Worm (Caenorhabditis elegans): ENCODE data around the gene C37C3.2.

C37C3.2 gene

ce11 chrV:7861792-7862191, 6.0 kb downstream of the C37C3.2 start, which contains the start of gene C37C3.17:
TSS of gene C37C3.17 (minus strand) at chrV:7861892.
- TF ChIP-seq sem-2 (GFP tag; optimal IDR thresholded peaks at IDR 0.05) (no peak), unc-62 (GFP tag; optimal IDR thresholded peaks at IDR 0.05) (no peak), mls-2 (tag; optimal IDR thresholded peaks at IDR 0.05) (no peak), ceh-43 (GFP tag; optimal IDR thresholded peaks at IDR 0.05) (no peak), drap-1 (GFP tag; optimal IDR thresholded peaks at IDR 0.05) (no peak), ces-1 (GFP tag; optimal IDR thresholded peaks at IDR 0.05) (no peak), snpc-4 (tag; optimal IDR thresholded peaks at IDR 0.05) (no peak), blmp-1 (tag; optimal IDR thresholded peaks at IDR 0.05) (no peak), elt-1 (tag; optimal IDR thresholded peaks at IDR 0.05; ENCODE audit: borderline replicate concordance, insufficient read depth) (no peak), sptf-1 (tag; optimal IDR thresholded peaks at IDR 0.05) (no peak), unc-39 (tag; optimal IDR thresholded peaks at IDR 0.05) (no peak), bed-3 (GFP tag; optimal IDR thresholded peaks at IDR 0.05) (no peak), elt-3 (tag; optimal IDR thresholded peaks at IDR 0.05) (no peak), nhr-28 (tag; optimal IDR thresholded peaks at IDR 0.05) (no peak), cnd-1 (tag; optimal IDR thresholded peaks at IDR 0.05) (no peak)

ce11 chrV:7863020-7863523, 7.3 kb downstream of the C37C3.2 start, which contains the start of gene C37C3.10:
TSS of gene C37C3.10 (minus strand) at chrV:7863070.
- TF ChIP-seq nhr-12 (tag; optimal IDR thresholded peaks at IDR 0.05): no peak

ce11 chrV:7864663-7865062, 8.9 kb downstream of the C37C3.2 start, which contains the start of gene C37C3.11:
TSS of gene C37C3.11 (minus strand) at chrV:7864763.
- no peak for TF ChIP-seq sptf-1 (tag; optimal IDR thresholded peaks at IDR 0.05)
- no peak for TF ChIP-seq zip-8 (tag; optimal IDR thresholded peaks at IDR 0.05)
- no peak for TF ChIP-seq tbx-8 (GFP tag; optimal IDR thresholded peaks at IDR 0.05)
- TF ChIP-seq blmp-1 (tag; optimal IDR thresholded peaks at IDR 0.05): no peak
- TF ChIP-seq flh-1 (GFP tag; optimal IDR thresholded peaks at IDR 0.05): no peak
- no peak for TF ChIP-seq sem-2 (GFP tag; optimal IDR thresholded peaks at IDR 0.05)
- TF ChIP-seq ceh-39 (tag; optimal IDR thresholded peaks at IDR 0.05): no peak
- no peak for TF ChIP-seq elt-3 (tag; optimal IDR thresholded peaks at IDR 0.05)
- TF ChIP-seq snpc-4 (tag; optimal IDR thresholded peaks at IDR 0.05): no peak
- TF ChIP-seq nhr-237 (tag; optimal IDR thresholded peaks at IDR 0.05): no peak
- no peak for TF ChIP-seq mep-1 (tag; optimal IDR thresholded peaks at IDR 0.05)
- no peak for TF ChIP-seq ztf-11 (tag; optimal IDR thresholded peaks at IDR 0.05)

- TF ChIP-seq lsy-2 (tag; optimal IDR thresholded peaks at IDR 0.05): no peak
- no peak for TF ChIP-seq sptf-1 (tag; optimal IDR thresholded peaks at IDR 0.05)
- no peak for TF ChIP-seq flh-1 (GFP tag; optimal IDR thresholded peaks at IDR 0.05)
- no peak for TF ChIP-seq nhr-2 (tag; optimal IDR thresholded peaks at IDR 0.05)
- no peak for TF ChIP-seq ham-2 (GFP tag; optimal IDR thresholded peaks at IDR 0.05)
Measured at ce11 chrV:7870707-7871106, 15.0 kb downstream of the C37C3.2 start, which contains the start of gene nipi-4. TSS of gene nipi-4 (minus strand) at chrV:7870807.

- TF ChIP-seq elt-1 (tag; optimal IDR thresholded peaks at IDR 0.05; ENCODE audit: borderline replicate concordance, insufficient read depth): no peak
- TF ChIP-seq ces-1 (GFP tag; optimal IDR thresholded peaks at IDR 0.05): peak; percentile 86
Measured at ce11 chrV:7872945-7873344, 17.2 kb downstream of the C37C3.2 start.

- TF ChIP-seq bed-3 (GFP tag; optimal IDR thresholded peaks at IDR 0.05) (no peak), mab-5 (tag; optimal IDR thresholded peaks at IDR 0.05) (no peak), nhr-12 (tag; optimal IDR thresholded peaks at IDR 0.05) (no peak), nhr-237 (tag; optimal IDR thresholded peaks at IDR 0.05) (no peak)
Measured at ce11 chrV:7875456-7875855, 19.7 kb downstream of the C37C3.2 start, which contains the start of gene F40A3.4. TSS of gene F40A3.4 (plus strand) at chrV:7875756.

- TF ChIP-seq mep-1 (tag; optimal IDR thresholded peaks at IDR 0.05) (no peak), mab-5 (tag; optimal IDR thresholded peaks at IDR 0.05) (no peak), bed-3 (GFP tag; optimal IDR thresholded peaks at IDR 0.05) (no peak), snpc-4 (tag; optimal IDR thresholded peaks at IDR 0.05) (no peak), ceh-83 (GFP tag; optimal IDR thresholded peaks at IDR 0.05) (no peak), nhr-2 (tag; optimal IDR thresholded peaks at IDR 0.05) (no peak), lin-32 (GFP tag; optimal IDR thresholded peaks at IDR 0.05) (no peak)
Measured at ce11 chrV:7876881-7877475, 21.2 kb downstream of the C37C3.2 start, which contains the start of gene F40A3.3. TSS of gene F40A3.3 (plus strand) at chrV:7877444.
